Worm (Caenorhabditis elegans) whole organism, L4 larva: ENCODE data around the gene srd-49.
"Not testable (repeated sequence)": the region's sequence is repeated elsewhere in the genome, so short reads cannot be mapped to it uniquely, and the experiment has no call there.

Source experiments
- mep-1 ChIP-seq: fragments of 150-350 bp; sonication (generic microtip); optimal IDR thresholded peaks from 3 replicates; lab custom pipeline; 2014; ENCODE audit warnings: missing biosample characterization, missing genetic modification characterization
- nhr-76 ChIP-seq: fragments of 150-350 bp; optimal IDR thresholded peaks from 2 replicates; lab custom pipeline; 2014; ENCODE audit warnings: missing biosample characterization, missing genetic modification characterization
- pha-4 ChIP-seq, 2 experiments: fragments of 150-350 bp in 1 of 2; fragments of 200-800 bp in 1 of 2; sonication (Bioruptor generic) in 1 of 2; IDR thresholded peaks in 1 of 2; optimal IDR thresholded peaks in 1 of 2; 2 replicates each; pipeline versions ENCODE4 v1.3.6 to Lab custom; 2014 to 2022; ENCODE audit warnings: missing genetic modification characterization in 2 of 2, missing genetic modification reagents in 2 of 2, missing biosample characterization in 1 of 2, missing compliant biosample characterization in 1 of 2

ce11 chrV:10138582-10138981, 44.1 kb downstream of the srd-49 start:
- TF ChIP-seq nhr-76; pha-4 (GFP tag; IDR thresholded peaks at IDR 0.05; lab: Robert Waterston, UW); pha-4 (tag; optimal IDR thresholded peaks at IDR 0.05; lab: Kevin White, UChicago); mep-1 (tag; lab: Kevin White, UChicago): not testable (repeated sequence)
